Fruit fly (Drosophila melanogaster): ENCODE measurements around the gene MED7.

Gene MED7

DNA sequence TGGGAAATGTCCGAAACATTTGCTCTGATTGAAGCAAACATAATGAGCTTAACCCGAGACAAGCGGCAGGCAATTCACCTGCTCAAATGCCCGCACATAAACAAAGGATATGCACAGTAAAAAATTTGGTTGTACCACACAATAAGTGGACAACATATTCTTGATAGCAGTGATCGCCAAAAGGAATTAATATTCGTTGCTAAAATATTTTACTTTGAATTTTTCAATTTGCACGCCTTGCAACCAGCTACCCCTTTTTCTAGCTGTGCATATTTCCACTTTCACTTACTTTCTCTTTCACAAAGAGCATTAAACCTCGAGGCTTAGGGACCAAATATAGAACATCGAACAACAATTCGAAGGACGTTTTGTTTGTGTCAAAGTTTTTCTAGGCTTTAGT lies 13.2 kb downstream of the MED7 start (continued):
- TF ChIP-seq HmgZ (tag; optimal IDR thresholded peaks at IDR 0.05) (no peak), CG11247 (GFP tag; IDR thresholded peaks at IDR 0.05) (0 out of 2 replicates have a peak, but pooled peaks have one; percentile 28), Hmr (GFP tag; optimal IDR thresholded peaks at IDR 0.05) (peak; percentile 8), croc (GFP tag; conservative IDR thresholded peaks at IDR 0.05) (no peak), lola (GFP tag; optimal IDR thresholded peaks at IDR 0.05) (no peak), CG11504 (tag; optimal IDR thresholded peaks at IDR 0.05) (peak; percentile 35), CG6272 (GFP tag; IDR thresholded peaks at IDR 0.05) (0 out of 2 replicates have a peak, but pooled peaks have one; percentile 16), CG14860 (GFP tag; IDR thresholded peaks at IDR 0.05; ENCODE audit: partially characterized antibody) (no peak), Lim3 (GFP tag; IDR thresholded peaks at IDR 0.05) (no peak), HLHmδ (GFP tag; optimal IDR thresholded peaks at IDR 0.05) (no peak), cas (GFP tag; IDR thresholded peaks at IDR 0.05) (no peak), CG16863 (GFP tag; optimal IDR thresholded peaks at IDR 0.05) (no peak), CG10654 (GFP tag; optimal IDR thresholded peaks at IDR 0.05) (no peak), CG11695 (GFP tag; IDR thresholded peaks at IDR 0.05) (0 out of 3 replicates have a peak, but pooled peaks have one; percentile 32), Abd-B (GFP tag; optimal IDR thresholded peaks at IDR 0.05) (no peak), Dip2 (GFP tag; IDR thresholded peaks at IDR 0.05) (no peak), tio (GFP tag; optimal IDR thresholded peaks at IDR 0.05) (no peak), Fer3 (tag; optimal IDR thresholded peaks at IDR 0.05) (peak; percentile 36), CG2678 (tag; optimal IDR thresholded peaks at IDR 0.05) (no peak), CG43689 (GFP tag; IDR thresholded peaks at IDR 0.05) (no peak), usp (GFP tag; optimal IDR thresholded peaks at IDR 0.05) (no peak), mam (GFP tag; optimal IDR thresholded peaks at IDR 0.05) (peak; percentile 19), CG18011 (GFP tag; optimal IDR thresholded peaks at IDR 0.05) (no peak), Sin3A (optimal IDR thresholded peaks at IDR 0.05) (no peak), Ravus (GFP tag; IDR thresholded peaks at IDR 0.05) (no peak), CG18764 (GFP tag; optimal IDR thresholded peaks at IDR 0.05) (no peak), Rfx (GFP tag; IDR thresholded peaks at IDR 0.05) (peak; percentile 60), Mrtf (GFP tag; IDR thresholded peaks at IDR 0.05) (0 out of 3 replicates have a peak, but pooled peaks have one; percentile 12), Side (GFP tag; optimal IDR thresholded peaks at IDR 0.05) (no peak), Ets65A (GFP tag) (peak; percentile 76), pan (optimal IDR thresholded peaks at IDR 0.05) (no peak), pan (GFP tag; optimal IDR thresholded peaks at IDR 0.05 in 1 of 2, IDR thresholded peaks at IDR 0.05 in 1 of 2) (peak in 1 of 2 experiments; percentile 10), sima (GFP tag; optimal IDR thresholded peaks at IDR 0.05) (no peak)

DNA sequence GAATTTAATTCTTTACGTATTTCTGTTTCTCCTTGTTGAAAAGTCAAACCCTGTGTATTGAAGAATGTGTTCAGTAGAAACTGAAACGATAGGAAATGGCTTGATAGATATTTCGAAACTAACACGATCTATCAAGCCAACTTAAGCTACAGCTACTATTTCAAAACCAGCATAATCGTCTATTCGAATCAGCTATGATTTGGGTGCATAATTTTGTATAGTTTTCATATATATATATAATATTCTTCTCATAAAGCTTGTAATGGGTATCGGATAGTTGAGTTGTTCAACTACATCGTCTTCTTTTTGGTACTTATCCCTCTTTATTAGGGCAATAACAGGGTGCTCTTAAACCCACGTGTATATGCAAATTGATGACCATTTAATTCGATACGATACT lies 25.0 kb downstream of the MED7 start, which contains the start of gene tomboy20:
tomboy20 (minus strand) TSS at position 101 of the 400 bp plus-strand sequence.
- TF ChIP-seq pita (GFP tag; optimal IDR thresholded peaks at IDR 0.05) (no peak), CG17385 (GFP tag; optimal IDR thresholded peaks at IDR 0.05) (no peak), wor (GFP tag; IDR thresholded peaks at IDR 0.05) (no peak), fd64A (GFP tag; optimal IDR thresholded peaks at IDR 0.05) (no peak), bbx (GFP tag; IDR thresholded peaks at IDR 0.05; ENCODE audit: partially characterized antibody) (no peak), CG8478 (optimal IDR thresholded peaks at IDR 0.05) (no peak), Hmx (GFP tag; optimal IDR thresholded peaks at IDR 0.05) (no peak), fd96Cb (tag; optimal IDR thresholded peaks at IDR 0.05) (no peak), bcd (GFP tag; optimal IDR thresholded peaks at IDR 0.05) (no peak), CG7839 (tag; optimal IDR thresholded peaks at IDR 0.05) (no peak)

Measured in whole organism, embryonic.